Fruit fly (Drosophila melanogaster) whole organism, prepupa: ENCODE data around the gene Gli.

Experiments
- Blimp-1 ChIP-seq: fragments of 200-800 bp; sonication (Bioruptor generic); optimal IDR thresholded peaks from 3 replicates; lab custom pipeline; 2017; ENCODE audit warnings: missing biosample characterization, missing genetic modification characterization, mild to moderate bottlenecking, moderate library complexity, missing genetic modification reagents
- CG10669 ChIP-seq: fragments of 200-800 bp; sonication (Bioruptor generic); optimal IDR thresholded peaks from 3 replicates; lab custom pipeline; 2018; ENCODE audit warnings: missing biosample characterization, mild to moderate bottlenecking, missing genetic modification characterization, moderate library complexity
- CG11762 ChIP-seq: fragments of 200-800 bp; sonication (Bioruptor generic); optimal IDR thresholded peaks from 3 replicates; lab custom pipeline; 2016; ENCODE audit warnings: missing biosample characterization, missing genetic modification characterization; ENCODE audit not compliant: insufficient read depth
- CG1621 ChIP-seq: fragments of 200-800 bp; sonication (Bioruptor generic); optimal IDR thresholded peaks from 3 replicates; lab custom pipeline; 2018; ENCODE audit warnings: missing biosample characterization, mild to moderate bottlenecking, missing genetic modification characterization
- CG3032 ChIP-seq: fragments of 200-800 bp; optimal IDR thresholded peaks from 2 replicates; lab custom pipeline; 2019; ENCODE audit warnings: missing biosample characterization, mild to moderate bottlenecking, missing genetic modification characterization, moderate library complexity
- CG32006 ChIP-seq: fragments of 200-800 bp; sonication (Bioruptor generic); optimal IDR thresholded peaks from 3 replicates; lab custom pipeline; 2017; ENCODE audit warnings: missing biosample characterization, mild to moderate bottlenecking, missing genetic modification characterization
- CG34406 ChIP-seq: fragments of 200-800 bp; sonication (Bioruptor generic); optimal IDR thresholded peaks from 3 replicates; lab custom pipeline; 2016; ENCODE audit warnings: missing biosample characterization, missing genetic modification characterization
- CG3919 ChIP-seq: fragments of 200-800 bp; sonication (Bioruptor generic); optimal IDR thresholded peaks from 3 replicates; lab custom pipeline; 2016; ENCODE audit warnings: missing biosample characterization, missing genetic modification characterization
- CG4318 ChIP-seq: fragments of 200-800 bp; sonication (Bioruptor generic); optimal IDR thresholded peaks from 3 replicates; lab custom pipeline; 2017; ENCODE audit warnings: missing biosample characterization, mild to moderate bottlenecking, missing genetic modification characterization
- CG6163 ChIP-seq: fragments of 200-800 bp; sonication (Bioruptor generic); IDR thresholded peaks from 3 replicates; pipeline ENCODE4 v1.3.6; 2022; ENCODE audit warnings: missing biosample characterization, missing genetic modification characterization
- CG6276 ChIP-seq: fragments of 200-800 bp; sonication (Bioruptor generic); optimal IDR thresholded peaks from 2 replicates; lab custom pipeline; 2017; ENCODE audit warnings: missing biosample characterization, mild to moderate bottlenecking, missing genetic modification characterization
- CG6854 ChIP-seq: fragments of 200-800 bp; sonication (Bioruptor generic); optimal IDR thresholded peaks from 2 replicates; lab custom pipeline; 2017; ENCODE audit warnings: missing biosample characterization, mild to moderate bottlenecking, missing genetic modification characterization
- CG8119 ChIP-seq: fragments of 200-800 bp; sonication (Bioruptor generic); IDR thresholded peaks from 3 replicates; pipeline ENCODE4 v1.3.6; 2022; ENCODE audit warnings: missing biosample characterization, missing genetic modification characterization
- Eip75B ChIP-seq: fragments of 200-800 bp; sonication (Bioruptor generic); optimal IDR thresholded peaks from 3 replicates; lab custom pipeline; 2016; ENCODE audit warnings: missing biosample characterization, missing genetic modification characterization
- Eip78C ChIP-seq: fragments of 200-800 bp; sonication (Bioruptor generic); peaks from one replicate; lab custom pipeline; 2016; ENCODE audit warnings: missing biosample characterization, missing genetic modification characterization
- Ets21C ChIP-seq: fragments of 200-800 bp; sonication (Bioruptor generic); optimal IDR thresholded peaks from 3 replicates; lab custom pipeline; 2016; ENCODE audit warnings: missing biosample characterization, missing genetic modification characterization
- Gug ChIP-seq: fragments of 200-800 bp; sonication (Bioruptor generic); IDR thresholded peaks from 2 replicates; pipeline ENCODE4 v1.3.6; 2022; ENCODE audit warnings: missing biosample characterization, missing genetic modification characterization
- Hr38 ChIP-seq: sonication (Bioruptor generic); optimal IDR thresholded peaks from 2 replicates; lab custom pipeline; 2016; ENCODE audit warnings: missing biosample characterization, missing genetic modification characterization
- Hr39 ChIP-seq: fragments of 200-800 bp; sonication (Bioruptor generic); optimal IDR thresholded peaks from 2 replicates; lab custom pipeline; 2016; ENCODE audit warnings: missing biosample characterization, missing genetic modification characterization
- Hr4 ChIP-seq: fragments of 200-800 bp; sonication (Bioruptor generic); optimal IDR thresholded peaks from 3 replicates; lab custom pipeline; 2016; ENCODE audit warnings: missing biosample characterization, missing genetic modification characterization
- Met ChIP-seq: fragments of 200-800 bp; sonication (Bioruptor generic); optimal IDR thresholded peaks from 3 replicates; lab custom pipeline; 2016; ENCODE audit warnings: missing biosample characterization, missing genetic modification characterization
- OdsH ChIP-seq: fragments of 200-800 bp; sonication (Bioruptor generic); optimal IDR thresholded peaks from 3 replicates; lab custom pipeline; 2016; ENCODE audit warnings: missing biosample characterization, missing genetic modification characterization
- Smox ChIP-seq: fragments of 200-800 bp; sonication (Bioruptor generic); optimal IDR thresholded peaks from 3 replicates; lab custom pipeline; 2016; ENCODE audit warnings: missing biosample characterization, missing genetic modification characterization
- Sox102F ChIP-seq: fragments of 200-800 bp; sonication (Bioruptor generic); optimal IDR thresholded peaks from 2 replicates; lab custom pipeline; 2016; ENCODE audit warnings: missing biosample characterization, mild to moderate bottlenecking, missing genetic modification characterization
- Sox14 ChIP-seq: fragments of 200-800 bp; sonication (Bioruptor generic); optimal IDR thresholded peaks from 3 replicates; lab custom pipeline; 2016; ENCODE audit warnings: missing biosample characterization, missing genetic modification characterization
- Sox15 ChIP-seq: fragments of 200-800 bp; sonication (Bioruptor generic); optimal IDR thresholded peaks from 3 replicates; lab custom pipeline; 2016; ENCODE audit warnings: missing biosample characterization, missing genetic modification characterization
- net ChIP-seq: fragments of 200-800 bp; sonication (Bioruptor generic); optimal IDR thresholded peaks from 3 replicates; lab custom pipeline; 2016; ENCODE audit warnings: missing biosample characterization, missing genetic modification characterization
- pdm3 ChIP-seq: fragments of 200-800 bp; sonication (Bioruptor generic); optimal IDR thresholded peaks from 3 replicates; lab custom pipeline; 2016; ENCODE audit warnings: missing biosample characterization, missing genetic modification characterization
- ss ChIP-seq, 2 experiments: fragments of 200-800 bp; sonication (Bioruptor generic); optimal IDR thresholded peaks; 2 replicates in 1 of 2; 3 replicates in 1 of 2; lab custom pipeline; 2017 to 2018; ENCODE audit warnings: mild to moderate bottlenecking in 2 of 2, missing biosample characterization in 2 of 2, missing genetic modification characterization in 2 of 2, moderate library complexity in 1 of 2
- vri ChIP-seq: fragments of 200-800 bp; sonication (Bioruptor generic); optimal IDR thresholded peaks from 3 replicates; lab custom pipeline; 2016; ENCODE audit warnings: missing biosample characterization, mild to moderate bottlenecking, missing genetic modification characterization

Gene Gli

DNA sequence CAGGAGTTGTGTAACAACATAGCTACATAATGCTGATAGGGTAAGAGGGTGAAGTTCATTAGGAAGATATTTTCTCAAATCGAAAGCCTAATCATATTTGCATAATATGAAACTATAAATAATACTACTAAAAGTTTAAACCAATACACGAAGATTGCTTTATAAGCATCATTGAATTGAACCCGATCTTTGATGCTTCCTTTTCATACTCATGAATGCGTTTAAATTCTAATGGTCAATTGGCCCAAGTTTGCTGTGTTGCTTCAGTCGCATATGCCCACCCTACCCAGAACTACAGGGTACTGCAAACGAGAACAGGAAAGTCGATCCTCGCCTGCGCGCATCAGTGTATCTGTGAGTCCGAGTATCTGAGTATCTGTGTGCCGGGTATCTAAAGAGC lies 19.0 kb downstream of the Gli start (continued):
- peak; percentile 88 for TF ChIP-seq Eip78C (GFP tag; lab: Kevin White, UChicago)
- TF ChIP-seq Blimp-1 (GFP tag; lab: Kevin White, UChicago): no peak
- TF ChIP-seq pdm3: peak; percentile 94
- no peak for TF ChIP-seq CG11762 (GFP tag; lab: Kevin White, UChicago)
- peak; percentile 96 for TF ChIP-seq Met
- peak; percentile 89 for TF ChIP-seq CG1621 (tag; lab: Kevin White, UChicago)
- TF ChIP-seq CG8119 (GFP tag; lab: Robert Waterston, UW): 0 out of 3 replicates have a peak, but pooled peaks have one; percentile 54

DNA sequence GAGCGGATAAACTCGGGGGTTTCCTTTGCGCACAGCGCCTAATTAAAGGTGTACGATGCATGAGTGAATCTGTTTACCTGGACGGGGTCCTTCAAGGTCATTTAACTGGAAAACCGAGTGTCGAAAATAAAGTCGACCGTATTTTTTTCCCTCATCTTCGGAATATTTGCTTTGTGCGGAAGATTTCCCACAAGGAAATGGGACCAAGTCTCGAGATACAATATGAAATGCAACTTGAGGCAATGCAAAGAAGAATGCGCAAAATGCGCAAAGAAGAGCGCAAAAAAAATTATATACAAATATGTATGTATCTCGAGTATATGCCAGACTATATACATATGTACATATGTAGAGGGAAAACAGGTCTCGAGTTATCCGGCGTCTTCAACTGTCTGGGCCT lies 19.6 kb downstream of the Gli start:
- TF ChIP-seq CG6854 (no peak), Hr4 (no peak), Smox (GFP tag; lab: Kevin White, UChicago) (no peak), Gug (GFP tag; lab: Robert Waterston, UW) (no peak), Sox15 (GFP tag; lab: Kevin White, UChicago) (no peak), CG8119 (GFP tag; lab: Robert Waterston, UW) (no peak), CG3032 (no peak), ss (GFP tag; optimal IDR thresholded peaks at IDR 0.05; lab: Kevin White, UChicago) (no peak), Eip75B (no peak)

DNA sequence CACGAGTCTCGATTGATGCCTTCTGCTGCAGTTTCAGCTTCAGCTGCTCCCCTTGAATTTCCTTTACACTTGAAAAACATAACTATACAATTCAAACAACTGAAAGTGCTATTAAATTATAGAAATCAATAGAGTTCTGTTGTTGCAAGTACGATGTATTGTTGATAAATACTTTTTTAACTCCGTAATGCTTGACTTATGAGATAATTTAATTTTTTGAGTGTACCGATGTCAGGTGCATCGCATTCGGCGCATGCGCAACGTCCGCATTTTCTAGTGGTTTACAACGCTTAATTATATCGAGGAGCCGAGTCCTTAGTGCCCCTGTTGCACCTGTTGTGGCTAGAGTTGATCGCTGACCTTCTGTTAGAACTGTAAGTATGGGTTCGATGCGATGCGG lies 21.1 kb downstream of the Gli start:
- TF ChIP-seq CG34406 (GFP tag; lab: Kevin White, UChicago) (no peak), CG6854 (no peak), Ets21C (no peak), CG10669 (GFP tag; lab: Kevin White, UChicago) (no peak), Gug (GFP tag; lab: Robert Waterston, UW) (no peak), CG3919 (GFP tag; lab: Kevin White, UChicago) (no peak), Hr38 (no peak), OdsH (GFP tag; lab: Kevin White, UChicago) (no peak), CG4318 (no peak)

DNA sequence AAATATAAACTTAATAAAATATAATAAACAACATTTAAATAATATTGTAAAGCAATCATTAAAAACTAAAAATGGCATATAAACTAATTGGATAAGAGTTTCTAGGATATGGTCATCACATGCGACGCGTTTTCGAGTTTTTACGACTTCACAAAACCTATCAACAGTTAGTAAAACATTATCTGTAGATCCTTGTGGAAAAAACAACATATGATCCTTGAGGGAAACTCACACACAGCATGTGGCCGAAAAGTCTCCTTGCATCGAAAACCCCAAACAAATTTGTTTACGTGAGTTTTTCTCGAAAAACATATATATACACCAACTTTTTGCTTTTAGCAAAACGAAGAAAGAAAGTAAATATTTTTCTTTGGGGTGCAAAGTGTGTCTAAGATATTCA lies 21.6 kb downstream of the Gli start:
- TF ChIP-seq Gug (GFP tag; lab: Robert Waterston, UW): no peak
- no peak for TF ChIP-seq CG4318
- TF ChIP-seq Sox102F (GFP tag; lab: Kevin White, UChicago): no peak
- TF ChIP-seq Hr38: no peak
- no peak for TF ChIP-seq net (GFP tag; lab: Kevin White, UChicago)
- no peak for TF ChIP-seq CG6163 (GFP tag; lab: Robert Waterston, UW)
- TF ChIP-seq CG8119 (GFP tag; lab: Robert Waterston, UW): no peak
- TF ChIP-seq Hr39 (GFP tag; lab: Kevin White, UChicago): no peak
- no peak for TF ChIP-seq vri (GFP tag; lab: Kevin White, UChicago)
- no peak for TF ChIP-seq CG6276 (GFP tag; lab: Kevin White, UChicago)
- no peak for TF ChIP-seq Sox14 (GFP tag; lab: Kevin White, UChicago)
- TF ChIP-seq CG11762 (GFP tag; lab: Kevin White, UChicago): no peak
- no peak for TF ChIP-seq Sox15 (GFP tag; lab: Kevin White, UChicago)
- no peak for TF ChIP-seq Smox (GFP tag; lab: Kevin White, UChicago)
- no peak for TF ChIP-seq CG32006 (GFP tag; lab: Kevin White, UChicago)
- no peak for TF ChIP-seq OdsH (GFP tag; lab: Kevin White, UChicago)

DNA sequence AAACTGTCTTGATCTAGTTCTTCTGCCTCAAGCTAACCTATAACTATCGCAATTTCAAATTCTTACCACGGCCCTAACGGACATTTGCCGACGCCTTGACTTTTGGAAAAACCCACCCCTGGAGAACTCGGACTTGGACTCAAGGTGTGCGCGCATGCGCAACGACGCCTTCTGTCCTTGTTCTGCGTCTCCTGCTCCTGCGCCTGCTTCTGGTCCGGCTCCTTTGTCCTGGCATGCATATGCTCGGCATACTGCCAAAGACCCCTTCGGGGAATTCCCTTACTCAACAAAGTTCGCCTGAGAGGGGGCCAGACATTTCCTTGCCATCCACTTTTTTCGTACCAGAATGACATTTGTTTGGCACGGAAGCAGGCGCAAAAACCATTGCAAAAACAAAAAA lies 26.6 kb downstream of the Gli start:
- TF ChIP-seq Hr4: no peak
- TF ChIP-seq CG1621 (tag; lab: Kevin White, UChicago): no peak

DNA sequence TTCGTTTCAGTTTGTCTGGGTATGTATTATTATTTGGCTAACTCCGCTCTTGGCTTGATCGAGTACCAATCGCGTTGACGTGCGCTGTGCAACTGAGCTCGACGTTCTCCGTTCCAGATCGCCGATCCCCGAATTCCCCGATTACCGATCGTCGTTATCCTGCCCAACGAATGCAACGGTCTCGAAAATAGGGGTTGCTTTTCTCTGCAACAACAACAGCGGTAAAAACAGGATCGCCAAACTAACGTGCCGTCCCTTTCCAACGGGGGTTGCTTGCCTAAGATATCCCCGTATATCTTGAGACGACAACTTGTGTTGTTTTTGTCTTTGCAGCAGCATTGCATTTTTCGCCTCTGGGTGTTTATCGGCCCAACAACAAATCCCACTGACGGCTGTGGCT lies 30.9 kb downstream of the Gli start:
- TF ChIP-seq CG32006 (GFP tag; lab: Kevin White, UChicago) (no peak), Hr38 (no peak), pdm3 (no peak), Eip78C (GFP tag; lab: Kevin White, UChicago) (no peak)
